Fruit fly (Drosophila melanogaster) whole organism, prepupa: ENCODE data around the gene Rab14.

ENCODE experiments used
- Blimp-1 ChIP-seq: fragments of 200-800 bp; sonication (Bioruptor generic); optimal IDR thresholded peaks from 3 replicates; lab custom pipeline; 2017; ENCODE audit warnings: missing biosample characterization, missing genetic modification characterization, mild to moderate bottlenecking, moderate library complexity, missing genetic modification reagents
- CG10631 ChIP-seq: fragments of 200-800 bp; sonication (Bioruptor generic); optimal IDR thresholded peaks from 2 replicates; lab custom pipeline; 2016; ENCODE audit warnings: missing biosample characterization, missing genetic modification characterization
- CG1621 ChIP-seq: fragments of 200-800 bp; sonication (Bioruptor generic); optimal IDR thresholded peaks from 3 replicates; lab custom pipeline; 2018; ENCODE audit warnings: missing biosample characterization, mild to moderate bottlenecking, missing genetic modification characterization
- CG16779 ChIP-seq: fragments of 200-800 bp; sonication (Bioruptor generic); optimal IDR thresholded peaks from 3 replicates; lab custom pipeline; 2017; ENCODE audit warnings: missing biosample characterization, mild to moderate bottlenecking, missing genetic modification characterization
- CG31627 ChIP-seq: fragments of 200-800 bp; sonication (Bioruptor generic); optimal IDR thresholded peaks from 3 replicates; lab custom pipeline; 2016; ENCODE audit warnings: missing biosample characterization, missing genetic modification characterization
- CG32006 ChIP-seq: fragments of 200-800 bp; sonication (Bioruptor generic); optimal IDR thresholded peaks from 3 replicates; lab custom pipeline; 2017; ENCODE audit warnings: missing biosample characterization, mild to moderate bottlenecking, missing genetic modification characterization
- CG34406 ChIP-seq: fragments of 200-800 bp; sonication (Bioruptor generic); optimal IDR thresholded peaks from 3 replicates; lab custom pipeline; 2016; ENCODE audit warnings: missing biosample characterization, missing genetic modification characterization
- CG3919 ChIP-seq: fragments of 200-800 bp; sonication (Bioruptor generic); optimal IDR thresholded peaks from 3 replicates; lab custom pipeline; 2016; ENCODE audit warnings: missing biosample characterization, missing genetic modification characterization
- CG4318 ChIP-seq: fragments of 200-800 bp; sonication (Bioruptor generic); optimal IDR thresholded peaks from 3 replicates; lab custom pipeline; 2017; ENCODE audit warnings: missing biosample characterization, mild to moderate bottlenecking, missing genetic modification characterization
- CG6792 ChIP-seq: fragments of 200-800 bp; sonication (Bioruptor generic); optimal IDR thresholded peaks from 3 replicates; lab custom pipeline; 2016; ENCODE audit warnings: missing biosample characterization, missing genetic modification characterization
- CG6854 ChIP-seq: fragments of 200-800 bp; sonication (Bioruptor generic); optimal IDR thresholded peaks from 2 replicates; lab custom pipeline; 2017; ENCODE audit warnings: missing biosample characterization, mild to moderate bottlenecking, missing genetic modification characterization
- CG8119 ChIP-seq: fragments of 200-800 bp; sonication (Bioruptor generic); IDR thresholded peaks from 3 replicates; pipeline ENCODE4 v1.3.6; 2022; ENCODE audit warnings: missing biosample characterization, missing genetic modification characterization
- CG8632 ChIP-seq: fragments of 200-800 bp; sonication (Bioruptor generic); optimal IDR thresholded peaks from 3 replicates; lab custom pipeline; 2016; ENCODE audit warnings: missing biosample characterization, missing genetic modification characterization
- CG9139 ChIP-seq: fragments of 200-800 bp; sonication (Bioruptor generic); optimal IDR thresholded peaks from 3 replicates; lab custom pipeline; 2017; ENCODE audit warnings: missing biosample characterization, mild to moderate bottlenecking, missing genetic modification characterization
- Eip75B ChIP-seq: fragments of 200-800 bp; sonication (Bioruptor generic); optimal IDR thresholded peaks from 3 replicates; lab custom pipeline; 2016; ENCODE audit warnings: missing biosample characterization, missing genetic modification characterization
- Eip78C ChIP-seq: fragments of 200-800 bp; sonication (Bioruptor generic); peaks from one replicate; lab custom pipeline; 2016; ENCODE audit warnings: missing biosample characterization, missing genetic modification characterization
- Ets96B ChIP-seq: fragments of 200-800 bp; optimal IDR thresholded peaks from 2 replicates; lab custom pipeline; 2019; ENCODE audit warnings: missing biosample characterization, mild to moderate bottlenecking, missing genetic modification characterization, moderate library complexity
- Gug ChIP-seq: fragments of 200-800 bp; sonication (Bioruptor generic); IDR thresholded peaks from 2 replicates; pipeline ENCODE4 v1.3.6; 2022; ENCODE audit warnings: missing biosample characterization, missing genetic modification characterization
- Hr38 ChIP-seq: sonication (Bioruptor generic); optimal IDR thresholded peaks from 2 replicates; lab custom pipeline; 2016; ENCODE audit warnings: missing biosample characterization, missing genetic modification characterization
- Hr39 ChIP-seq: fragments of 200-800 bp; sonication (Bioruptor generic); optimal IDR thresholded peaks from 2 replicates; lab custom pipeline; 2016; ENCODE audit warnings: missing biosample characterization, missing genetic modification characterization
- Hr4 ChIP-seq: fragments of 200-800 bp; sonication (Bioruptor generic); optimal IDR thresholded peaks from 3 replicates; lab custom pipeline; 2016; ENCODE audit warnings: missing biosample characterization, missing genetic modification characterization
- Met ChIP-seq: fragments of 200-800 bp; sonication (Bioruptor generic); optimal IDR thresholded peaks from 3 replicates; lab custom pipeline; 2016; ENCODE audit warnings: missing biosample characterization, missing genetic modification characterization
- Sox102F ChIP-seq: fragments of 200-800 bp; sonication (Bioruptor generic); optimal IDR thresholded peaks from 2 replicates; lab custom pipeline; 2016; ENCODE audit warnings: missing biosample characterization, mild to moderate bottlenecking, missing genetic modification characterization
- achi ChIP-seq: fragments of 200-800 bp; sonication (Bioruptor generic); optimal IDR thresholded peaks from 3 replicates; lab custom pipeline; 2016; ENCODE audit warnings: missing biosample characterization, missing genetic modification characterization
- acj6 ChIP-seq: fragments of 200-800 bp; sonication (Bioruptor generic); optimal IDR thresholded peaks from 3 replicates; lab custom pipeline; 2016; ENCODE audit warnings: missing biosample characterization, missing genetic modification characterization
- cyc ChIP-seq: fragments of 200-800 bp; sonication (Bioruptor generic); optimal IDR thresholded peaks from 3 replicates; lab custom pipeline; 2016; ENCODE audit warnings: missing biosample characterization, missing genetic modification characterization
- dac ChIP-seq: fragments of 200-800 bp; sonication (Bioruptor generic); optimal IDR thresholded peaks from 2 replicates; lab custom pipeline; 2017; ENCODE audit warnings: missing biosample characterization, mild to moderate bottlenecking, missing genetic modification characterization
- eg ChIP-seq: fragments of 200-800 bp; sonication (Bioruptor generic); IDR thresholded peaks from 3 replicates; pipeline ENCODE4 v1.3.6; 2022; ENCODE audit warnings: missing biosample characterization, missing genetic modification characterization
- esn ChIP-seq: fragments of 200-800 bp; sonication (Bioruptor generic); optimal IDR thresholded peaks from 2 replicates; lab custom pipeline; 2016; ENCODE audit warnings: missing biosample characterization, mild to moderate bottlenecking, missing genetic modification characterization, moderate library complexity
- fkh ChIP-seq: fragments of 200-800 bp; sonication (Bioruptor generic); optimal IDR thresholded peaks from 3 replicates; lab custom pipeline; 2017; ENCODE audit warnings: missing biosample characterization, mild to moderate bottlenecking, missing genetic modification characterization, moderate library complexity
- lz ChIP-seq: fragments of 200-800 bp; sonication (Bioruptor generic); optimal IDR thresholded peaks from 3 replicates; lab custom pipeline; 2016; ENCODE audit warnings: missing biosample characterization, missing genetic modification characterization
- net ChIP-seq: fragments of 200-800 bp; sonication (Bioruptor generic); optimal IDR thresholded peaks from 3 replicates; lab custom pipeline; 2016; ENCODE audit warnings: missing biosample characterization, missing genetic modification characterization
- pdm3 ChIP-seq: fragments of 200-800 bp; sonication (Bioruptor generic); optimal IDR thresholded peaks from 3 replicates; lab custom pipeline; 2016; ENCODE audit warnings: missing biosample characterization, missing genetic modification characterization
- spab ChIP-seq: fragments of 200-800 bp; sonication (Bioruptor generic); optimal IDR thresholded peaks from 2 replicates; lab custom pipeline; 2017; ENCODE audit warnings: missing biosample characterization, mild to moderate bottlenecking, missing genetic modification characterization, missing genetic modification reagents
- svp ChIP-seq: fragments of 200-800 bp; sonication (Bioruptor generic); peaks from one replicate; lab custom pipeline; 2016; ENCODE audit warnings: missing biosample characterization, missing genetic modification characterization
- vri ChIP-seq: fragments of 200-800 bp; sonication (Bioruptor generic); optimal IDR thresholded peaks from 3 replicates; lab custom pipeline; 2016; ENCODE audit warnings: missing biosample characterization, mild to moderate bottlenecking, missing genetic modification characterization

The Rab14 gene

DNA sequence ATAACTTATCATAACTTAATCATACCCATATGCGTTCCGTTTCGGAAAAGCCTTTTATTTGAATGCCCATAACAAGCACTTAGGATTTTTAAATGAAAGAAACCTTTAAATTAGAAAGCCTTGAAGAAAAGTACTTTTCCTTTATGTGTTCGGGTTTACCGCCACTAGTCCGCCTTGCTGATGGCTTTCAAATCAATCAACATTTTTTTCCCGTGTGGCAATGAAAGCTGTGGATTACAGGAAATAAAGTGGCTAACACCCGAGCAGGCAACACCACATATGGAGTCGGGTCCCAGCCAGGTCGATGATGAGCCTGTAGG lies 15.8 kb downstream of the Rab14 start (continued):
- TF ChIP-seq Sox102F (GFP tag; lab: Kevin White, UChicago) (peak; percentile 2), CG10631 (peak; percentile 5), vri (GFP tag; lab: Kevin White, UChicago) (no peak), CG1621 (tag; lab: Kevin White, UChicago) (no peak), Hr4 (GFP tag; lab: Kevin White, UChicago) (peak; percentile 57), Hr39 (GFP tag; lab: Kevin White, UChicago) (peak; percentile 6), CG16779 (tag; lab: Kevin White, UChicago) (no peak), CG6792 (GFP tag; lab: Kevin White, UChicago) (no peak), CG8119 (GFP tag; lab: Robert Waterston, UW) (peak; percentile 63), Hr38 (GFP tag; lab: Kevin White, UChicago) (no peak), CG31627 (peak; percentile 11), pdm3 (peak; percentile 29), esn (GFP tag; lab: Kevin White, UChicago) (no peak), dac (GFP tag; lab: Kevin White, UChicago) (no peak), Blimp-1 (GFP tag; lab: Kevin White, UChicago) (no peak)

DNA sequence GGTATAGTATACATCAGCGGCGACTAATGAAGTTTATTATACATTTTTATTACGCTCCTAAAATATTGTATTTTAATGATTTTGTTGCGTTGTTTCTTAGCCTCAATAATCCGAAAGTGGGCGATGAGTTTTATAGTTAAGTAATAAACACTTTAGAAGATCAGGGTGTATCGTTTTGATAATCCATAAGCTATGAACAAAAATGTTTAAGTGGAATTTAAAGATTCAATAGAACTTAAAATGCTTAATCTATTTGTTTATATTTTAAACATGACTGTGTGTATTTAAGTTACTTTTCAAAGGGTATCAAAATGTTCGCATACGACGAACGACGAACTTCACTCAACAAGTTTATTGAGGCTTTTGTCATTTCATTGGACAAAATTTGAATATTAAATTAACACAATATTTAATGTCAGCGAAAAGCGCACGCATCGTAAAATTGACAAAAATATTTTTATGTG lies 17.3 kb downstream of the Rab14 start:
- TF ChIP-seq cyc (GFP tag; lab: Kevin White, UChicago) (no peak), CG6854 (GFP tag; lab: Kevin White, UChicago) (no peak), CG8119 (GFP tag; lab: Robert Waterston, UW) (0 out of 3 replicates have a peak, but pooled peaks have one; percentile 31), fkh (peak; percentile 4), acj6 (GFP tag; lab: Kevin White, UChicago) (peak; percentile 11), eg (no peak), CG34406 (GFP tag; lab: Kevin White, UChicago) (peak; percentile 5), esn (GFP tag; lab: Kevin White, UChicago) (peak; percentile 22), CG32006 (peak; percentile 15), pdm3 (peak; percentile 24), CG3919 (GFP tag; lab: Kevin White, UChicago) (no peak), Sox102F (GFP tag; lab: Kevin White, UChicago) (peak; percentile 33), achi (GFP tag; lab: Kevin White, UChicago) (peak; percentile 8)

DNA sequence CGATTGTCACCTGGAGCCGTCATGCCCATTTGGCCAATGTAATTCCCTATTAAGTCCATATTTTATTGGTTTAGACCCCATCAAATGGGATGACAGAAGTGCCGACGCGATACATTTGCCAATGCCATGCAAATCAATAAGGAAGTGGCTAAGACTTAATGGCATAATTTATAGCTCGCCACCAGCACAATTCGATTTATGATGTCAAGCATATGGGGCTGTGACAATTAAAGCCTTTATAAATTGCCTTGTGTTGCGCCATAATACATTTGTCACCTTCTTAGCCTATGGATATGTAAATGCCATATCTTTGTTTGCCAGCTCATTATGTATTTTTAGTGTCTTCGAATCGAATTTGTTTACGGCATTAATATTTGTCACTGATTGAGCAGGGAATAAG lies 18.3 kb downstream of the Rab14 start:
- TF ChIP-seq Eip75B (no peak), esn (GFP tag; lab: Kevin White, UChicago) (no peak), Met (GFP tag; lab: Kevin White, UChicago) (no peak), CG9139 (GFP tag; lab: Kevin White, UChicago) (no peak), vri (GFP tag; lab: Kevin White, UChicago) (no peak), CG8632 (no peak), Hr4 (GFP tag; lab: Kevin White, UChicago) (no peak), svp (no peak), Ets96B (no peak), CG8119 (GFP tag; lab: Robert Waterston, UW) (no peak), Hr39 (GFP tag; lab: Kevin White, UChicago) (no peak), net (GFP tag; lab: Kevin White, UChicago) (no peak), spab (GFP tag; lab: Kevin White, UChicago) (no peak), fkh (no peak), CG4318 (no peak), CG10631 (no peak), Gug (no peak), lz (GFP tag; lab: Kevin White, UChicago) (no peak)

DNA sequence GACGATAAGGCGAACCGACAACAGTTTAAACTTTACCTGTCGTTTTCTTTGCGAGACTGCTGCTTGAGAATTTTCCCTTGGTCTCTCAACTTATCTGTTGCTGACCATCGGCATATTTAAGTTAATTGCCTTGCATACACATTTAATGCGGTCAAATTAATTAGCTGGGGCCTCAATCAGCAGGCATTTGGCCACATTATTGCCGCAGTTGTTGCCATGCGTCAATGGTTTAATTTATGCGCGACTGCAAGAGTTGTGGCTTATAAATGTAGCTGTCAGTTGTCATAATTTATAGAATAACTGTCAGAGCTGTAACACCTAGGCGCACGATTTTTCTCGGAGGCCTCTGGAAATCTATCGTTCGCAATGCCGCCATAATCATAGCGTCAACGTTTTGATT lies 19.1 kb downstream of the Rab14 start:
- TF ChIP-seq Eip78C (GFP tag; lab: Kevin White, UChicago) = peak; percentile 6
- TF ChIP-seq CG6792 (GFP tag; lab: Kevin White, UChicago) = no peak
